Worm (Caenorhabditis elegans): ENCODE measurements around the gene ZK1290.13.
A peak's percentile ranks its signal among the peaks of the same experiment; 100 is the strongest.

Gene ZK1290.13

DNA sequence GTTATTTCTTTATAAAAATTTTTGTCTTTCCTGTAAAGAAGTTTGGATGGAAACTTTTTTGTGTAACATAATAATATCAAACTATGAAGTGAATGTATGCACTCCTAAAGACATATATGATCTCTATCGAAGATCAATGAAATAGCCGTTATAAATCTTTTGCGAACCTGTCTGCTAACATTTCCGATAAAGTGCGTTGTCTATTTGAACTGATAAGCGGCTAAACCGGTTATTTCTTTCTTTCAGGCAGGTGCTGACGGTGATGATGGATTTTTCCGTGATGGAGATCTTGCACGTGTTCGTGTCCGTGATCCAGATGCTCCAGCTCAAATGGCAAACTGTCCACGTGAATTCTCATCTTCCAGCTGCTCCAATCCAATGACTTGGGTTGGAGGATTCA is 3.3 kb upstream of the ZK1290.13 start:
- TF ChIP-seq dao-5 (tag; optimal IDR thresholded peaks at IDR 0.05) (no peak), W03F9.2 (tag; optimal IDR thresholded peaks at IDR 0.05) (no peak), him-1 (tag; optimal IDR thresholded peaks at IDR 0.05) (no peak)

DNA sequence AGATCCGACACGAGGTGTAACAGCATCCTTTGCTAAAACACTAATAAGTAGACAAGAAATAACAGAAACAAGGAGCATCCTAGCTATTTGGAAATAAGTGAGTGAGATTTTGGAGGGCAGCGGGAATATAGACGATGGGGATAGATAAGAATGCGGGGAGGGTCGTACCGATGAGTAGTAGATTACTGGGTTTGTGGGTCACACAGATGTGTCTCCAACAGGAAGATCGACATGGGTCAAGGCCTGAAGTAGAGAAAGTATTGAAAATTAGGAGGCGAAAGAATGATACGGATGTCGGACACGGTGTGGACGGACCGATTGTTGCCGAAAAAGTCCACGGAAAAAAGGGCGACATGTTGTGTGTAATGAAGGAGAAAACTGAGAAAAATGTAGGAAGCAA is 437 bp upstream of the ZK1290.13 start, which contains the start of gene wrt-10:
Gene wrt-10 (minus strand): TSS at position 195 of the 400 bp plus-strand sequence.
- no peak for TF ChIP-seq W03F9.2 (tag; optimal IDR thresholded peaks at IDR 0.05)
- TF ChIP-seq dao-5 (tag; optimal IDR thresholded peaks at IDR 0.05), result no peak
- no peak for TF ChIP-seq him-1 (tag; optimal IDR thresholded peaks at IDR 0.05)

DNA sequence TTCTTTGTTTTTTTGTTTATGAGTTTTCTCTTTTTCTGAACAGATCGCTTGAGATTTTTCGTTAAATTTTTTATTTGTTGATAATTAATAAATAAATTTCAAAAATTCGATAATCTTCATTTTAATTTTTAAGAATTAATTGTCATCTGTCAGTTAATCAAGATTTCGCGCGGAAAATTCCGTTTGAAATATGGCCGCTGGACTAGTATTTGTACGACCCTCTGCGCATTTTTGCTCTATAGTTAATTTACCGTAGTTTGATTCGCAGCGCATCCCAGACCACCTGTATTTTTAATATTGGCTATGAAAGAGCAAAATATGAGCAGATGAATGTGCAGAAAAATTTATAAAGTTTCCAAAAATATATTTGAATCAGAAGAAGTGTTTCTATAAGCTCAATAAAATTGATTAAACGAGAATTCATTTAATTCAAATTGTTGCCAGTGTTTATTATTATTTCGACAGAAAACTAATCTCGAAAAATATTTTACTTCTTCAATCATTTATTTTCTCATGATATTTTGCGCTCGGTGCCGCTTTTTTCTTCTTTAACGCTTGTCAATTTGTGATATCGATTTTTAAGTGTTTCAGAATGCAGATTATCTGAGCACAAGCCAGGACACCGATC is 2.9 kb downstream of the ZK1290.13 start, which contains the start of gene nfi-1:
Gene nfi-1 (plus strand): TSS at position 578 of the 628 bp plus-strand sequence.
- no peak for TF ChIP-seq dao-5 (tag; optimal IDR thresholded peaks at IDR 0.05)
- no peak for TF ChIP-seq him-1 (tag; optimal IDR thresholded peaks at IDR 0.05)
- no peak for TF ChIP-seq W03F9.2 (tag; optimal IDR thresholded peaks at IDR 0.05)

DNA sequence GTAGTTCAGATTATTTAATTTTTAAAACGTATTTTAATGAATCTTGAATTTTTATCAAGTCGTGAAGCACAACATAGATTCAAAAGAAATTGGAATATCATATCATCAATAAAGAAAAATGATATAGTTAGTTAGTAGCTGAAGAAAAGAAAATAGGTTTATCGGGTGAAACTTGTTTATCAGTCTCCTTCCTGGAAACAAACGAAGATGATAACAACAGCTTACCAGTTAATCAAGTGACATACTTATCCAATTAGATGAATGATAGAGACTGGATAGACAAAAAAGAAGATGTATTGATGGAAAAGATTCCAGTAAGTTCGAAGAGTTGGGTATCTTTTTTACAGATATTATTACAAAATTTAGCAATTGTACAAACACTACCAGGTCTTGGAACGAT is 8.1 kb downstream of the ZK1290.13 start:
- TF ChIP-seq W03F9.2 (tag; optimal IDR thresholded peaks at IDR 0.05), result no peak
- TF ChIP-seq him-1 (tag; optimal IDR thresholded peaks at IDR 0.05), result no peak
- TF ChIP-seq dao-5 (tag; optimal IDR thresholded peaks at IDR 0.05), result no peak

DNA sequence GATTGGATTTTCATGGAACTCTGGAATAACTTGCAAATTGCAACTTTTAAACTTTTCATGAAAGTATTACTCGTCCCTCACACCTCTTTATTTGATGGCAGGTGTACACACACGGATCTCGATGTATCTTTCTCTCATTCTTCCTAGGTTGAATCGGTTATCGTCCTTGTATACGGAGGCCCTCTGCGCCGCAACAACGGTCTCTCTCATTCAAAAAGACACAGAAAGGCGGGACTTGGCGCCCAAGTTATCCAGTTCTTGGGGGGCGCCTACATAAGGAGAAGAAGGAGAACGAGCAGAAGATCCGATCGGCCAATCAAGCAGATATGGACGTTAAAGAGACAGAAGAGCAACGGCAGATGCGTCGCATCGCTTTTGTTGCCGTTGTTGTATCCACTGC is 9.0 kb downstream of the ZK1290.13 start, which contains the start of gene rol-8:
Gene rol-8 (plus strand): TSS at position 301 of the 400 bp plus-strand sequence.
- no peak for TF ChIP-seq W03F9.2 (tag; optimal IDR thresholded peaks at IDR 0.05)
- TF ChIP-seq him-1 (tag; optimal IDR thresholded peaks at IDR 0.05), result no peak
- TF ChIP-seq dao-5 (tag; optimal IDR thresholded peaks at IDR 0.05), result no peak

DNA sequence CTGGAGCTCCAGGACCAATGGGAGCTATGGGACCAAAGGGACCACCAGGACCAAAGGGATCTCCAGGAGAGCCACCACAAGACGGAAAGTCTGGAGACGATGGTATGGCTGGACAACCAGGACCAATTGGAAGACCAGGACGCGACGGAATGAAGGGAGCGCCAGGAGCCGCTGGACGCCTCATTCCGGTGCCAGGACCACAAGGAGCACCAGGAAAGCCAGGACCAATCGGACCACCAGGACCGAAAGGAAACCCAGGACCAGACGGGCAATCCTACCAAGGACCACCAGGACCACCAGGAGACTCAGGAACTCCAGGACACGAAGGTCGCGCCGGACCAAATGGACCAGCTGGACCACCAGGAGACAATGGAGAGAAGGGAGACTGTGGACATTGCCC is 10.0 kb downstream of the ZK1290.13 start:
- no peak for TF ChIP-seq W03F9.2 (tag; optimal IDR thresholded peaks at IDR 0.05)
- no peak for TF ChIP-seq him-1 (tag; optimal IDR thresholded peaks at IDR 0.05)
- TF ChIP-seq dao-5 (tag; optimal IDR thresholded peaks at IDR 0.05), result no peak

DNA sequence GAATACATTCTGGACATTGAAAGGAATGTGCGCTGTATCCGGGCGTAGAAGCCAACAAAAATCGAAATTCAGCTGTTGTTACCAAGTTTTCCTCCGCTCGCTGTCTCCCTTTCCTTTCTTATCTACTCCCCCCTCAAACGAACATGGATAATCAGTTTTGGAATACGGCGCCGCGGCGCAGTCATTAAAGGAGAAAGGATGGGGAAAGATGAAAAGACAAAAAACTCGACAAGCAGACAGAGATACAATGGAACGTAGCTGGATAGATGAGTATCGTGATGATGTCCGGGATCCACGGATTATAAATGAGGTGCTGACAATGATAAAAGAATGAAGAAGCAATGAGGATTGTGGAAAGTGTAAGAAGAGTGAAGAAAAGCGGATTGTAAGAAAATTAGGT is 10.6 kb downstream of the ZK1290.13 start:
- TF ChIP-seq W03F9.2 (tag; optimal IDR thresholded peaks at IDR 0.05) (no peak), dao-5 (tag; optimal IDR thresholded peaks at IDR 0.05) (no peak), him-1 (tag; optimal IDR thresholded peaks at IDR 0.05) (no peak)

DNA sequence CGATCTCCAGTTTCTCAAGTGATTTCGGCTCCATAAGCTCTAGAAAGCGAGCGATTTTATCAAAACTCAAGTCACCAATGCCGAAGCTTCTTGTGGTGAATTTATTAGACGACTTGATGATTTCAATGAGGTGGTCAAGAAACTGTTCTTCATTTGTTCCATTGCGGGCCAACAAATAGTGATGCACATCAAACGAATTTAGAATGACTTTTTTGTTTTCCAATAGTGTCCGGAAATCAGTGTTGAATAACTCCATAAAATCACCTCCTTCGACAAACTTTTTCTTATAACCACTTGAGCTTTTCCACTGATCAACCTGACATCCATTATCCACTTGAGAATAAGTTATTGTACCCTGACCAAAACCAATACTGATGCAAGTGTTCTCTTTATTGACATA is 12.5 kb downstream of the ZK1290.13 start:
- TF ChIP-seq W03F9.2 (tag; optimal IDR thresholded peaks at IDR 0.05), result no peak
- TF ChIP-seq dao-5 (tag; optimal IDR thresholded peaks at IDR 0.05), result no peak

DNA sequence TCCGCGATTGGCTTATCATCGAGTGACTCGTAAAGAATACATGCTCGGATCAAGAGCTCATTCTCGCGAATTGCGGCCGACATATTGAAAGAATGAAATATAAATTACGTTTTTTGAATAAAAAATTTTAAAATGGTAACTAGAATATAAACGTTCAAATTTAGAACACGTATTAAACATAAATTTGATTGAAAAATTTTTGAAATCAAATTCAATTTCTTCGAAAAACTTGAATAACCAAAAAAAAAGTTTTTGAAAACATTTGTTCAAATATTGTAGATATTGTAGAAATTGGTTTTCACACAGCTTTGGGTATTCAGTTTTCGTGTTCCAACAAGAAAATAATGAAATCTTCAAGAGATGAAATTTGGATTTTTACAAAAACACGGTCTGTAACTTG is 13.2 kb downstream of the ZK1290.13 start, which contains the start of gene fbxa-224:
Gene fbxa-224 (minus strand): TSS at position 101 of the 400 bp plus-strand sequence.
- no peak for TF ChIP-seq W03F9.2 (tag; optimal IDR thresholded peaks at IDR 0.05)
- no peak for TF ChIP-seq him-1 (tag; optimal IDR thresholded peaks at IDR 0.05)

DNA sequence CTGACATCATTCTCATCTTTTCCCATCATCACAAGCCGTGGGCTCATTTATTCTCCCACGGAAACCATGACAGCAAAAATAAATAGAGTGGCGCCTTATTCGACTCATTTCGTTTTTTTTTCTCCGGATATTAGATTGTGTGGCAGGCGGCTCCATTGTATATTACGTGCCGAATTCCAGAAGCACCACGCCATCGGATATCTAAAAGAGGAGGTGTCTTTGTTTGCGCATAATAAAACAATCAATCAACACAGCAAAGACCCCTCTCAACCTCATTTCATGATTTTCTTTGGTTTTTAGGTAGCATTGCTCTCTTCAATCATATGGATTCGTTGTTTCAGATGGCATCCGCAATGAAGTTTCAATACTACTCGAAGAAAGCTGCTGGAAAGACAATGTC is 14.2 kb downstream of the ZK1290.13 start, which contains the start of gene tph-1:
Gene tph-1 (plus strand): TSS at position 301 of the 400 bp plus-strand sequence.
- TF ChIP-seq dao-5 (tag; optimal IDR thresholded peaks at IDR 0.05) (no peak), W03F9.2 (tag; optimal IDR thresholded peaks at IDR 0.05) (no peak), him-1 (tag; optimal IDR thresholded peaks at IDR 0.05) (no peak)

DNA sequence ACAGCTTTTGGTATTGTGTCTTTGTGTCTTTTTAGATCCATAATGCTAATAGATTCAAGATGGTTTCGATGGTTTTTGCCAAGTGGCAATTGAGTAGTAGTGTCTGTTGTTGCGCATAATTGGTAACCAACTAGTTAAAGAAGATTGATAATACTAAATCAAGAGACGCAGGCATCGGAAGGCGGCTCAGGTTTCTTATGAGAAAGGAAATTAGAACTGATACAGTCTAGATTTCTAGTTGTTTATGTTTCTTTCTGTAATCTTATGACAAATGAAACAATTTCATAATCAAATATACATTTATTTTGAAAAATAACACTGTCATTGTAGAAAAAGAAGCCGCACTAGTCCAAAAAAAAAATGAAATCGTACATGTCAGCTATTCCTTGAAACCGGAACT is 19.0 kb downstream of the ZK1290.13 start, which contains the start of gene ZK1290.10:
Gene ZK1290.10 (minus strand): TSS at position 101 of the 400 bp plus-strand sequence.
- TF ChIP-seq W03F9.2 (tag; optimal IDR thresholded peaks at IDR 0.05), result no peak
- TF ChIP-seq him-1 (tag; optimal IDR thresholded peaks at IDR 0.05), result no peak
- no peak for TF ChIP-seq dao-5 (tag; optimal IDR thresholded peaks at IDR 0.05)

DNA sequence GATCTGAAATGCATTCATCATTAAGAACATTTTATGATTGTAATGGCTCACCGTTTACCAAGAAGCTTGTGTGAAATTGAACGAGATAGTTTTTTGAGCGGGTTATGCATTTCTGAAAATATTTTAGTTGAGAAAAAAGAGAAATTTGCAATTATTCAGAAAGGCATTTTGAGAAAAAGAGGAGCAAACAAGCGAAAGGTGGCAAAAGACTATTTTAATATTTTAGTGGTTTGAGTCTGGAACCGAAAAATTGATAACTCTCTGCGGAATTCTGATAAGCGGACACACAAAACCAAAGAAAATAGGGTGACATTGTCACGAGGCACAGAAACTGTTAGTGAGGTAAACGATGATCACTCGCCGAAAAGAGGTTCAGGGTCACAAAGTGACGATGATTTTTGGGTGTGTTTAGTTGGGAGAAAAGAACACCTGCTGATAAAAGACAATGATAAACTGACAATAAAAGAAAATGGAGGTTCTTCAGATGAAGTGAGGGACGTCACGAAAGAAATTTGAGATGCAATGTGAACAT is 20.0 kb downstream of the ZK1290.13 start:
- TF ChIP-seq W03F9.2 (tag; optimal IDR thresholded peaks at IDR 0.05), result peak; percentile 11
- no peak for TF ChIP-seq him-1 (tag; optimal IDR thresholded peaks at IDR 0.05)
- no peak for TF ChIP-seq dao-5 (tag; optimal IDR thresholded peaks at IDR 0.05)

DNA sequence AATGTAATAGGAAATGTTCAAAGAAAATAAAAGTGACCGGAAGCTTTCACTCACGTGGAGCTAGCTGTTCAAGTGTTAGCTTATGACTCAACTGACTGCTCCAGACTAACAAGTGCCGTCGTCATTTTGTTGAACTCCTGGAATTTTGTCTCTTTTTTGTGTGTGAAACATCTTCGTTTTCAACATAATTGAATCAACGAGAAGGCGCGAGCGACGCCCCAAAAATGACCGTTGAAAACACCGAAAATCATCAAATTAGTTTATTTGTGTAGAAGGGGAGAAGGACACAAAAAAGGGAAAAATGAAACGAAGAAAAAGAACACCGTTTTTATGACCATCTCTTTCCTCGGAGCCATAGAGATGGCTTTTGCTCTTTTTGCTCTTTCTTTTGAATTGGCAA is 20.6 kb downstream of the ZK1290.13 start, which contains the start of gene ZK1290.14:
Gene ZK1290.14 (minus strand): TSS at position 139 of the 400 bp plus-strand sequence.
- TF ChIP-seq him-1 (tag; optimal IDR thresholded peaks at IDR 0.05) (no peak), dao-5 (tag; optimal IDR thresholded peaks at IDR 0.05) (no peak), W03F9.2 (tag; optimal IDR thresholded peaks at IDR 0.05) (no peak)

DNA sequence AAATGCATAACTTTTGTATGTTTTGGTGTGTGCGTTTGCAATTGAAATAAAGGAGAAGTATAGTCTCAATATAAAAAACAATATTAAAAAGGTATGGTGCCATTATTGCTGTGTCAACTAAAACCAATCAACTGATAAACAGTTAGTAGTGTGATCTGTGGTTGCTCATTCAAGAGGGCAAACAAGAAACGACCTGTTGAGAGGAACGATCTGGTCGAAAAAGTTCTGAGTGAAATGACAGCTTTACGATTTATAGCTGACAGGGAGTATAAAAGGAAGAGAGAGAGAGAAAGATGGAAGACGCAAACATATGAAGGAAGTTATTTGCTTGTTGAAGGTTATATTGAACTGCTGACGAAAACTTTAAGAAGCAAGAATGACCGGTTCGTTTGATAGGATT is 23.2 kb downstream of the ZK1290.13 start:
- TF ChIP-seq W03F9.2 (tag; optimal IDR thresholded peaks at IDR 0.05), result no peak
- no peak for TF ChIP-seq him-1 (tag; optimal IDR thresholded peaks at IDR 0.05)
- TF ChIP-seq dao-5 (tag; optimal IDR thresholded peaks at IDR 0.05), result no peak
